Worm (Caenorhabditis elegans): ENCODE measurements around the gene F56D3.1.

DNA sequence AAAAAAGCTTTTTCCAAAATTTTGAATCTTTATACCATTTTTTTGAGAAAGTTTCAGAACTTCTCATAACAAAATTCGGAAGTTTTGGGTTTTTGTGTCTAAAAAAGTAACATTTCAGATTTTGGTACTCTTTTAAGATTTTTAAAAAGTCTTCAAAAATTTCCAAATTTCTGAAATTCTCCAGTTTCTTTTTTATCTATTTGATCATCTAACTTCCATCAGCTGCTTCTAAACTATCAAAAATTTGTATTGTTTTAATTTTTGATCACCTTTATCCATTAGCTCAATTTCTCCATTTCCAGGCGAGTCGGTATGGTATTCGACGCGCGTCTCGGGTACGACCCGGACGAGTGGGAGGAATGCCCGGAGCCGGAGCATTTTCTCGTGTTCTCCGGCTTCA, 40.2 kb downstream of the F56D3.1 start, which contains the start of gene cpna-1:
- TF ChIP-seq B0310.2 (tag; optimal IDR thresholded peaks at IDR 0.05) (no peak), hmg-4 (GFP tag; optimal IDR thresholded peaks at IDR 0.05) (no peak), hmbx-1 (tag; optimal IDR thresholded peaks at IDR 0.05) (no peak), ceh-36 (tag; optimal IDR thresholded peaks at IDR 0.05) (no peak), ets-7 (tag; optimal IDR thresholded peaks at IDR 0.05) (no peak), sea-1 (GFP tag; conservative IDR thresholded peaks at IDR 0.05) (no peak), tra-4 (tag; optimal IDR thresholded peaks at IDR 0.05) (no peak), flt-1 (GFP tag; IDR thresholded peaks at IDR 0.05) (no peak), ama-1 (optimal IDR thresholded peaks at IDR 0.05) (no peak), pes-1 (GFP tag; IDR thresholded peaks at IDR 0.05) (no peak)
